Fruit fly (Drosophila melanogaster) whole organism, embryonic: ENCODE results near the gene CG17786.
A peak's percentile ranks its signal among the peaks of the same experiment; 100 is the strongest.

Experiments
- Abd-B ChIP-seq: fragments of 200-800 bp; sonication (Bioruptor generic); optimal IDR thresholded peaks from 2 replicates; lab custom pipeline; 2018; ENCODE audit warnings: missing biosample characterization, mild to moderate bottlenecking, missing genetic modification characterization, moderate library complexity
- CG14667 ChIP-seq: fragments of 200-800 bp; sonication (Bioruptor generic); IDR thresholded peaks from 2 replicates; pipeline ENCODE4 v1.3.6; 2022; ENCODE audit warnings: missing biosample characterization, missing genetic modification characterization
- CG17361 ChIP-seq: fragments of 200-800 bp; sonication (Bioruptor generic); IDR thresholded peaks from 3 replicates; pipeline ENCODE4 v1.3.6; 2022; ENCODE audit warnings: missing biosample characterization, missing genetic modification characterization
- CG1792 ChIP-seq: fragments of 200-800 bp; sonication (Bioruptor generic); optimal IDR thresholded peaks from 2 replicates; lab custom pipeline; 2016; ENCODE audit warnings: missing biosample characterization, missing genetic modification characterization
- CG18764 ChIP-seq: fragments of 200-800 bp; sonication (Bioruptor generic); optimal IDR thresholded peaks from 3 replicates; lab custom pipeline; 2016; ENCODE audit warnings: missing biosample characterization, missing genetic modification characterization
- CG8924 ChIP-seq: fragments of 200-800 bp; optimal IDR thresholded peaks from 3 replicates; lab custom pipeline; 2019; ENCODE audit warnings: missing biosample characterization, mild to moderate bottlenecking, missing genetic modification characterization, moderate library complexity
- CG8944 ChIP-seq: fragments of 200-800 bp; sonication (Bioruptor generic); optimal IDR thresholded peaks from 3 replicates; lab custom pipeline; 2016; ENCODE audit warnings: missing biosample characterization, missing genetic modification characterization
- CG9215 ChIP-seq: fragments of 200-800 bp; sonication (Bioruptor generic); IDR thresholded peaks from 2 replicates; pipeline ENCODE4 v1.3.6; 2022; ENCODE audit warnings: missing biosample characterization, missing genetic modification characterization
- CTCF ChIP-seq: fragments of 200-800 bp; sonication (Bioruptor generic); optimal IDR thresholded peaks from 2 replicates; lab custom pipeline; 2017; ENCODE audit warnings: missing biosample characterization, mild to moderate bottlenecking, missing genetic modification characterization, moderate library complexity
- Chrac-16 ChIP-seq: fragments of 200-800 bp; sonication (Bioruptor generic); optimal IDR thresholded peaks from 3 replicates; lab custom pipeline; 2016; ENCODE audit warnings: missing biosample characterization, missing genetic modification characterization
- Dfd ChIP-seq, 2 experiments: fragments of >200 bp; optimal IDR thresholded peaks; 2 replicates each; lab custom pipeline; 2017; ENCODE audit warnings: missing biosample characterization in 2 of 2, missing genetic modification characterization in 2 of 2
- Doc3 ChIP-seq: fragments of 200-800 bp; sonication (Bioruptor generic); IDR thresholded peaks from 3 replicates; pipeline ENCODE4 v1.3.6; 2022; ENCODE audit warnings: missing biosample characterization, missing genetic modification characterization; ENCODE audit not compliant: partially characterized antibody
- E2f1 ChIP-seq: fragments of 200-800 bp; sonication (Bioruptor generic); IDR thresholded peaks from 2 replicates; pipeline ENCODE4 v1.3.6; 2022; ENCODE audit warnings: missing biosample characterization, missing genetic modification characterization
- Ets97D ChIP-seq: fragments of 200-800 bp; sonication (Bioruptor generic); optimal IDR thresholded peaks from 3 replicates; lab custom pipeline; 2016; ENCODE audit warnings: missing biosample characterization, missing genetic modification characterization
- Gug ChIP-seq: fragments of 200-800 bp; sonication (Bioruptor generic); IDR thresholded peaks from 4 replicates; pipeline ENCODE4 v1.3.6; 2022; ENCODE audit warnings: missing biosample characterization, missing genetic modification characterization
- H2.0 ChIP-seq: fragments of 200-800 bp; sonication (Bioruptor generic); IDR thresholded peaks from 2 replicates; pipeline ENCODE4 v1.3.6; 2022; ENCODE audit warnings: missing biosample characterization, missing genetic modification characterization
- HLH54F ChIP-seq: fragments of 200-800 bp; sonication (Bioruptor generic); optimal IDR thresholded peaks from 3 replicates; lab custom pipeline; 2016; ENCODE audit warnings: missing biosample characterization, missing genetic modification characterization
- Hmr ChIP-seq: fragments of 200-800 bp; sonication (Bioruptor generic); optimal IDR thresholded peaks from 3 replicates; lab custom pipeline; 2017; ENCODE audit warnings: mild to moderate bottlenecking, missing biosample characterization, missing genetic modification reagents, missing genetic modification characterization
- Hr78 ChIP-seq, 2 experiments: fragments of 200-800 bp in 1 of 2; fragments of >200 bp in 1 of 2; sonication (Bioruptor generic) in 1 of 2; optimal IDR thresholded peaks; 2 replicates each; lab custom pipeline; 2017 to 2019; ENCODE audit warnings: missing biosample characterization in 2 of 2, missing genetic modification characterization in 2 of 2, mild to moderate bottlenecking in 1 of 2, moderate library complexity in 1 of 2
- Hsf ChIP-seq: fragments of 200-800 bp; sonication (Bioruptor generic); optimal IDR thresholded peaks from 3 replicates; lab custom pipeline; 2016; ENCODE audit warnings: missing biosample characterization, missing genetic modification characterization
- MBD-R2 ChIP-seq: fragments of 200-800 bp; sonication (Bioruptor generic); IDR thresholded peaks from 2 replicates; pipeline ENCODE4 v1.3.6; 2022; ENCODE audit warnings: missing biosample characterization, missing genetic modification characterization
- MESR4 ChIP-seq: fragments of 200-800 bp; sonication (Bioruptor generic); optimal IDR thresholded peaks from 2 replicates; lab custom pipeline; 2018; ENCODE audit warnings: missing biosample characterization, mild to moderate bottlenecking, missing genetic modification characterization, moderate library complexity
- Mad ChIP-seq: fragments of 200-800 bp; sonication (Bioruptor generic); optimal IDR thresholded peaks from 2 replicates; lab custom pipeline; 2016; ENCODE audit warnings: missing biosample characterization, missing genetic modification characterization
- Meics ChIP-seq: fragments of 200-800 bp; sonication (Bioruptor generic); optimal IDR thresholded peaks from 2 replicates; lab custom pipeline; 2017; ENCODE audit warnings: missing biosample characterization, mild to moderate bottlenecking, missing genetic modification characterization
- NC2α ChIP-seq: fragments of 200-800 bp; sonication (Bioruptor generic); optimal IDR thresholded peaks from 2 replicates; lab custom pipeline; 2016; ENCODE audit warnings: missing biosample characterization, missing genetic modification characterization
- NFAT ChIP-seq: fragments of 200-800 bp; sonication (Bioruptor generic); IDR thresholded peaks from 2 replicates; pipeline ENCODE4 v1.3.6; 2022; ENCODE audit warnings: missing biosample characterization, missing genetic modification characterization
- Ptx1 ChIP-seq: fragments of 200-800 bp; sonication (Bioruptor generic); IDR thresholded peaks from 2 replicates; pipeline ENCODE4 v1.3.6; 2022; ENCODE audit warnings: missing biosample characterization, missing genetic modification characterization
- Six4 ChIP-seq: fragments of 200-800 bp; sonication (Bioruptor generic); optimal IDR thresholded peaks from 2 replicates; lab custom pipeline; 2016; ENCODE audit warnings: missing biosample characterization, missing genetic modification characterization
- Stat92E ChIP-seq, 3 experiments: fragments of >200 bp in 2 of 3; fragments of 200-800 bp in 1 of 3; sonication (Bioruptor generic) in 1 of 3; optimal IDR thresholded peaks; 2 replicates each; lab custom pipeline; 2017 to 2019; ENCODE audit warnings: missing biosample characterization in 3 of 3, missing genetic modification characterization in 3 of 3, mild to moderate bottlenecking in 1 of 3, moderate library complexity in 1 of 3
- Xbp1 ChIP-seq: fragments of 200-800 bp; sonication (Bioruptor generic); optimal IDR thresholded peaks from 3 replicates; lab custom pipeline; 2016; ENCODE audit warnings: missing biosample characterization, mild to moderate bottlenecking, missing genetic modification characterization
- bsh ChIP-seq, 2 experiments: fragments of 200-800 bp; sonication (Bioruptor generic); optimal IDR thresholded peaks; 2 replicates each; lab custom pipeline; 2017 to 2018; ENCODE audit warnings: mild to moderate bottlenecking in 2 of 2, missing biosample characterization in 2 of 2, missing genetic modification characterization in 2 of 2, moderate library complexity in 1 of 2
- cato ChIP-seq: fragments of 200-800 bp; sonication (Bioruptor generic); optimal IDR thresholded peaks from 2 replicates; lab custom pipeline; 2016; ENCODE audit warnings: missing biosample characterization, missing genetic modification characterization, borderline replicate concordance
- caup ChIP-seq: fragments of 200-800 bp; sonication (Bioruptor generic); optimal IDR thresholded peaks from 3 replicates; lab custom pipeline; 2017; ENCODE audit warnings: missing biosample characterization, mild to moderate bottlenecking, missing genetic modification characterization, moderate library complexity; ENCODE audit not compliant: severe bottlenecking
- chm ChIP-seq: fragments of 200-800 bp; sonication (Bioruptor generic); IDR thresholded peaks from 2 replicates; pipeline ENCODE4 v1.3.6; 2022; ENCODE audit warnings: missing biosample characterization, missing genetic modification characterization
- crol ChIP-seq: fragments of 200-800 bp; sonication (Bioruptor generic); IDR thresholded peaks from 2 replicates; pipeline ENCODE4 v1.3.6; 2022; ENCODE audit warnings: missing biosample characterization, missing genetic modification characterization
- crp ChIP-seq, 2 experiments: fragments of 200-800 bp; sonication (Bioruptor generic); optimal IDR thresholded peaks; 2 replicates in 1 of 2; 3 replicates in 1 of 2; lab custom pipeline; 2017; ENCODE audit warnings: missing biosample characterization in 2 of 2, missing genetic modification characterization in 2 of 2, mild to moderate bottlenecking in 1 of 2, moderate library complexity in 1 of 2
- da ChIP-seq: fragments of 200-800 bp; sonication (Bioruptor generic); optimal IDR thresholded peaks from 2 replicates; lab custom pipeline; 2016; ENCODE audit warnings: missing biosample characterization, missing genetic modification characterization
- dan ChIP-seq: fragments of 200-800 bp; sonication (Bioruptor generic); IDR thresholded peaks from 2 replicates; pipeline ENCODE4 v1.3.6; 2022; ENCODE audit warnings: missing biosample characterization, missing genetic modification characterization
- en ChIP-seq: fragments of 200-800 bp; sonication (Bioruptor generic); optimal IDR thresholded peaks from 2 replicates; lab custom pipeline; 2016; ENCODE audit warnings: missing biosample characterization, missing genetic modification characterization
- eyg ChIP-seq: fragments of 200-800 bp; sonication (Bioruptor generic); optimal IDR thresholded peaks from 3 replicates; lab custom pipeline; 2016; ENCODE audit warnings: missing biosample characterization, missing genetic modification characterization
- fd3F ChIP-seq: fragments of 200-800 bp; sonication (Bioruptor generic); optimal IDR thresholded peaks from 2 replicates; lab custom pipeline; 2018; ENCODE audit warnings: missing biosample characterization, mild to moderate bottlenecking, missing genetic modification characterization, moderate library complexity
- gem ChIP-seq: fragments of 200-800 bp; sonication (Bioruptor generic); optimal IDR thresholded peaks from 2 replicates; lab custom pipeline; 2019; ENCODE audit warnings: missing biosample characterization, mild to moderate bottlenecking, missing genetic modification characterization, moderate library complexity
- grau ChIP-seq: fragments of 200-800 bp; optimal IDR thresholded peaks from 3 replicates; lab custom pipeline; 2019; ENCODE audit warnings: missing biosample characterization, mild to moderate bottlenecking, missing genetic modification characterization, moderate library complexity
- her ChIP-seq: fragments of 200-800 bp; sonication (Bioruptor generic); optimal IDR thresholded peaks from 2 replicates; lab custom pipeline; 2016; ENCODE audit warnings: missing biosample characterization, missing genetic modification characterization
- insv ChIP-seq, 2 experiments: fragments of 200-800 bp; sonication (Bioruptor generic); optimal IDR thresholded peaks; 3 replicates each; lab custom pipeline; 2016 to 2018; ENCODE audit warnings: missing biosample characterization in 2 of 2, missing genetic modification characterization in 2 of 2
- lbe ChIP-seq: fragments of 200-800 bp; sonication (Bioruptor generic); optimal IDR thresholded peaks from 2 replicates; lab custom pipeline; 2016; ENCODE audit warnings: missing biosample characterization, mild to moderate bottlenecking, missing genetic modification characterization
- org-1 ChIP-seq: fragments of 200-800 bp; sonication (Bioruptor generic); optimal IDR thresholded peaks from 2 replicates; lab custom pipeline; 2017; ENCODE audit warnings: missing biosample characterization, missing genetic modification characterization
- sim ChIP-seq: fragments of 200-800 bp; sonication (Bioruptor generic); IDR thresholded peaks from 2 replicates; pipeline ENCODE4 v1.3.6; 2022; ENCODE audit warnings: missing biosample characterization, missing genetic modification characterization
- sna ChIP-seq: fragments of 200-800 bp; sonication (Bioruptor generic); IDR thresholded peaks from 2 replicates; pipeline ENCODE4 v1.3.6; 2022; ENCODE audit warnings: missing biosample characterization, missing genetic modification characterization; ENCODE audit not compliant: partially characterized antibody
- sug ChIP-seq: fragments of 200-800 bp; optimal IDR thresholded peaks from 2 replicates; lab custom pipeline; 2019; ENCODE audit warnings: missing biosample characterization, mild to moderate bottlenecking, missing genetic modification characterization, moderate library complexity
- vvl ChIP-seq: fragments of 200-800 bp; sonication (Bioruptor generic); IDR thresholded peaks from 2 replicates; pipeline ENCODE4 v1.3.6; 2022; ENCODE audit warnings: missing biosample characterization, missing genetic modification characterization
- zf30C ChIP-seq: fragments of 200-800 bp; sonication (Bioruptor generic); optimal IDR thresholded peaks from 3 replicates; lab custom pipeline; 2018; ENCODE audit warnings: missing biosample characterization, mild to moderate bottlenecking, missing genetic modification characterization

Gene CG17786

DNA sequence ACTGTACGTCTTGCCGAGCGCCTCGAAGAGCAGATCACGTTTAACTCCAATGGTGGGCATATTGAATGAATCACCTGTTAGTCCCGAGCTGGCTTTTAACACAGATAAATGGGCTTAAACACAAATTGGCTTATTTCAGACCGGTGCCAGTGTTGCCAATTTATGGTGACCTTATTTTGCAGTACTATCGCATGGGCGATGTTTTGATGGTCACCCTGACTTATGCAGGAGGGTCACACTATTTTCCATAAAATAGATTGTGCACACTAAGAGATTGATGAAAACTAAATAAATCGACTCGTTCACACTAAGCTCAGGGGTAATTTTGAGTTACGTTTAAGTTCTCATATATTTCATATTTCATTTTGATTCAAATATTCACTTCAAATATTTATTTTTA, 34.0 kb upstream of the CG17786 start, which contains the start of gene beta-PheRS (continued):
- no peak for TF ChIP-seq Hmr (GFP tag; lab: Kevin White, UChicago)
- no peak for TF ChIP-seq sug
- TF ChIP-seq Hsf (GFP tag; lab: Kevin White, UChicago), result peak; percentile 61
- peak; percentile 4 for TF ChIP-seq lbe (GFP tag; lab: Kevin White, UChicago)
- TF ChIP-seq bsh (GFP tag; optimal IDR thresholded peaks at IDR 0.05; lab: Kevin White, UChicago), result no peak
- no peak for TF ChIP-seq grau (tag; lab: Kevin White, UChicago)
- no peak for TF ChIP-seq CG14667
- TF ChIP-seq Abd-B (GFP tag; lab: Kevin White, UChicago), result no peak
- peak; percentile 62 for TF ChIP-seq her (GFP tag; lab: Kevin White, UChicago)
- TF ChIP-seq gem (tag; lab: Kevin White, UChicago), result no peak
- TF ChIP-seq Stat92E (GFP tag; optimal IDR thresholded peaks at IDR 0.05; lab: Kevin White, UChicago), result no peak
- TF ChIP-seq Xbp1 (GFP tag; lab: Kevin White, UChicago), result peak; percentile 72
- TF ChIP-seq Meics (GFP tag; lab: Kevin White, UChicago), result no peak
- no peak for TF ChIP-seq eyg (GFP tag; lab: Kevin White, UChicago)
- TF ChIP-seq H2.0 (GFP tag; lab: Robert Waterston, UW), result peak; percentile 55
- TF ChIP-seq en (GFP tag; lab: Kevin White, UChicago), result no peak
- TF ChIP-seq CG1792 (GFP tag; lab: Kevin White, UChicago), result peak; percentile 0
- TF ChIP-seq CG8924 (tag; lab: Kevin White, UChicago), result no peak
- peak; percentile 11 for TF ChIP-seq cato (GFP tag; lab: Kevin White, UChicago)
- TF ChIP-seq org-1, result no peak
- TF ChIP-seq MESR4 (GFP tag; lab: Kevin White, UChicago), result peak; percentile 76
- TF ChIP-seq zf30C (GFP tag; lab: Kevin White, UChicago), result no peak
- TF ChIP-seq caup (GFP tag; lab: Kevin White, UChicago), result no peak
- TF ChIP-seq CG17361 (GFP tag; lab: Robert Waterston, UW), result no peak
- TF ChIP-seq Mad (GFP tag; lab: Kevin White, UChicago), result peak; percentile 68
- TF ChIP-seq MBD-R2 (GFP tag; lab: Robert Waterston, UW), result peak; percentile 99
- no peak for TF ChIP-seq CG18764 (GFP tag; lab: Kevin White, UChicago)
- peak in 1 of 2 experiments; percentile 42 for TF ChIP-seq insv (GFP tag; optimal IDR thresholded peaks at IDR 0.05; lab: Kevin White, UChicago)
- TF ChIP-seq Ets97D, result peak; percentile 91
- TF ChIP-seq E2f1 (GFP tag; lab: Robert Waterston, UW), result peak; percentile 7; the same call in 1 of the 2 replicates
- peak; percentile 53; the same call in 1 of the 4 replicates for TF ChIP-seq Gug (GFP tag; lab: Robert Waterston, UW)
- TF ChIP-seq fd3F, result peak; percentile 19
- TF ChIP-seq vvl (GFP tag; lab: Robert Waterston, UW), result peak; percentile 88
- TF ChIP-seq HLH54F, result peak; percentile 61
- no peak for TF ChIP-seq da (GFP tag; lab: Kevin White, UChicago)
- no peak for TF ChIP-seq dan (GFP tag; lab: Robert Waterston, UW)
- TF ChIP-seq CTCF (GFP tag; lab: Kevin White, UChicago), result no peak
- no peak for TF ChIP-seq Ptx1 (GFP tag; lab: Robert Waterston, UW)
- TF ChIP-seq Dfd (GFP tag; optimal IDR thresholded peaks at IDR 0.05; lab: Kevin White, UChicago), result no peak
- TF ChIP-seq sim (GFP tag; lab: Robert Waterston, UW), result no peak
- TF ChIP-seq Six4 (GFP tag; lab: Kevin White, UChicago), result peak; percentile 13
- peak; percentile 50; the same call in 1 of the 2 replicates for TF ChIP-seq CG9215
- no peak for TF ChIP-seq Hr78 (GFP tag; optimal IDR thresholded peaks at IDR 0.05; lab: Kevin White, UChicago)
- peak; percentile 81 for TF ChIP-seq Doc3 (GFP tag; lab: Robert Waterston, UW)
- TF ChIP-seq crol, result no peak
- TF ChIP-seq Chrac-16 (GFP tag; lab: Kevin White, UChicago), result peak; percentile 29
- TF ChIP-seq NC2α, result no peak
- TF ChIP-seq sna (GFP tag; lab: Robert Waterston, UW), result peak; percentile 90
- TF ChIP-seq crp (GFP tag; optimal IDR thresholded peaks at IDR 0.05; lab: Kevin White, UChicago), result no peak
- peak; percentile 77 for TF ChIP-seq NFAT (GFP tag; lab: Robert Waterston, UW)
- TF ChIP-seq chm (GFP tag; lab: Robert Waterston, UW), result no peak; the same call in 1 of the 2 replicates
- peak; percentile 35 for TF ChIP-seq CG8944 (GFP tag; lab: Kevin White, UChicago)
